Fruit fly (Drosophila melanogaster) whole organism, pupa: Measurements from ENCODE around the gene CG10301.

Experiments
- CG10348 ChIP-seq: fragments of 200-800 bp; sonication (Bioruptor generic); IDR thresholded peaks from 2 replicates; pipeline ENCODE4 v1.3.6; 2022; ENCODE audit warnings: missing biosample characterization, missing genetic modification characterization
- CG12605 ChIP-seq: fragments of 200-800 bp; sonication (Bioruptor generic); IDR thresholded peaks from 2 replicates; pipeline ENCODE4 v1.3.6; 2022; ENCODE audit warnings: missing biosample characterization, missing genetic modification characterization
- CG13204 ChIP-seq: fragments of 200-800 bp; sonication (Bioruptor generic); optimal IDR thresholded peaks from 2 replicates; lab custom pipeline; 2018; ENCODE audit warnings: missing biosample characterization, mild to moderate bottlenecking, missing genetic modification characterization, moderate library complexity
- CG14655 ChIP-seq: fragments of 200-800 bp; sonication (Bioruptor generic); optimal IDR thresholded peaks from 3 replicates; lab custom pipeline; 2017; ENCODE audit warnings: mild to moderate bottlenecking, missing biosample characterization, missing genetic modification reagents, missing genetic modification characterization
- CG15710 ChIP-seq: fragments of 200-800 bp; sonication (Bioruptor generic); optimal IDR thresholded peaks from 2 replicates; lab custom pipeline; 2018; ENCODE audit warnings: missing biosample characterization, mild to moderate bottlenecking, missing genetic modification characterization, moderate library complexity
- CG17806 ChIP-seq: fragments of 200-800 bp; sonication (Bioruptor generic); optimal IDR thresholded peaks from 2 replicates; lab custom pipeline; 2018; ENCODE audit warnings: missing biosample characterization, mild to moderate bottlenecking, missing genetic modification characterization, moderate library complexity
- CG32121 ChIP-seq: fragments of 200-800 bp; sonication (Bioruptor generic); IDR thresholded peaks from 2 replicates; pipeline ENCODE4 v1.3.6; 2022; ENCODE audit warnings: missing biosample characterization, missing genetic modification characterization
- CG34367 ChIP-seq: fragments of 200-800 bp; sonication (Bioruptor generic); optimal IDR thresholded peaks from 2 replicates; lab custom pipeline; 2018; ENCODE audit warnings: missing biosample characterization, mild to moderate bottlenecking, missing genetic modification characterization
- CG4496 ChIP-seq: fragments of 200-800 bp; sonication (Bioruptor generic); IDR thresholded peaks from 3 replicates; pipeline ENCODE4 v1.3.6; 2022; ENCODE audit warnings: missing biosample characterization, missing genetic modification characterization
- CG8159 ChIP-seq: fragments of 200-800 bp; sonication (Bioruptor generic); optimal IDR thresholded peaks from 3 replicates; lab custom pipeline; 2018; ENCODE audit warnings: missing biosample characterization, mild to moderate bottlenecking, missing genetic modification characterization, moderate library complexity
- CG8301 ChIP-seq: fragments of 200-800 bp; sonication (Bioruptor generic); optimal IDR thresholded peaks from 2 replicates; lab custom pipeline; 2018; ENCODE audit warnings: missing biosample characterization, mild to moderate bottlenecking, missing genetic modification characterization
- CG9948 ChIP-seq: fragments of 200-800 bp; sonication (Bioruptor generic); optimal IDR thresholded peaks from 2 replicates; lab custom pipeline; 2018; ENCODE audit warnings: missing biosample characterization, mild to moderate bottlenecking, missing genetic modification characterization, moderate library complexity
- D1 ChIP-seq: fragments of 200-800 bp; sonication (Bioruptor generic); optimal IDR thresholded peaks from 2 replicates; lab custom pipeline; 2018; ENCODE audit warnings: missing biosample characterization, mild to moderate bottlenecking, missing genetic modification characterization, moderate library complexity
- EcR ChIP-seq: fragments of 200-800 bp; sonication (Bioruptor generic); optimal IDR thresholded peaks from 3 replicates; lab custom pipeline; 2019; ENCODE audit warnings: missing biosample characterization, missing genetic modification characterization, mild to moderate bottlenecking, moderate library complexity, missing genetic modification reagents
- Ets98B ChIP-seq: fragments of 200-800 bp; sonication (Bioruptor generic); IDR thresholded peaks from 2 replicates; pipeline ENCODE4 v1.3.6; 2022; ENCODE audit warnings: missing biosample characterization, missing genetic modification characterization
- Pif1A ChIP-seq: fragments of 200-800 bp; sonication (Bioruptor generic); optimal IDR thresholded peaks from 3 replicates; lab custom pipeline; 2016; ENCODE audit warnings: missing biosample characterization, missing genetic modification characterization
- Pif1B ChIP-seq: fragments of 200-800 bp; sonication (Bioruptor generic); optimal IDR thresholded peaks from 3 replicates; lab custom pipeline; 2016; ENCODE audit warnings: missing biosample characterization, missing genetic modification characterization
- Snoo ChIP-seq: fragments of 200-800 bp; sonication (Bioruptor generic); optimal IDR thresholded peaks from 3 replicates; lab custom pipeline; 2017; ENCODE audit warnings: missing biosample characterization, mild to moderate bottlenecking, missing genetic modification characterization, inconsistent platforms
- fd96Ca ChIP-seq: fragments of 200-800 bp; sonication (Bioruptor generic); IDR thresholded peaks from 3 replicates; pipeline ENCODE4 v1.3.6; 2022; ENCODE audit warnings: missing biosample characterization, missing genetic modification characterization
- gl ChIP-seq: fragments of 200-800 bp; sonication (Bioruptor generic); optimal IDR thresholded peaks from 2 replicates; lab custom pipeline; 2018; ENCODE audit warnings: missing biosample characterization, mild to moderate bottlenecking, missing genetic modification characterization
- rn ChIP-seq: fragments of 200-800 bp; sonication (Bioruptor generic); IDR thresholded peaks from 2 replicates; pipeline ENCODE4 v1.3.6; 2022; ENCODE audit warnings: missing biosample characterization, missing genetic modification characterization

CG10301 gene

dm6 chr3R:23696145-23696544 lies 13.8 kb upstream of the CG10301 start, which contains the start of gene CG10252:
Gene CG10252, minus strand, starts transcription at chr3R:23696245.
- TF ChIP-seq CG13204 (GFP tag; lab: Kevin White, UChicago) (no peak), Pif1A (GFP tag; lab: Kevin White, UChicago) (no peak), CG9948 (tag; lab: Kevin White, UChicago) (no peak), gl (no peak), Snoo (no peak), Pif1B (GFP tag; lab: Kevin White, UChicago) (no peak), CG34367 (tag; lab: Kevin White, UChicago) (no peak), CG15710 (no peak), CG12605 (GFP tag; lab: Robert Waterston, UW) (no peak)

dm6 chr3R:23698835-23699234 lies 11.1 kb upstream of the CG10301 start, which contains the start of gene prt:
Gene prt, minus strand, starts transcription at chr3R:23699027.
- peak; percentile 70 for TF ChIP-seq CG12605 (GFP tag; lab: Robert Waterston, UW)
- no peak for TF ChIP-seq CG4496

DNA sequence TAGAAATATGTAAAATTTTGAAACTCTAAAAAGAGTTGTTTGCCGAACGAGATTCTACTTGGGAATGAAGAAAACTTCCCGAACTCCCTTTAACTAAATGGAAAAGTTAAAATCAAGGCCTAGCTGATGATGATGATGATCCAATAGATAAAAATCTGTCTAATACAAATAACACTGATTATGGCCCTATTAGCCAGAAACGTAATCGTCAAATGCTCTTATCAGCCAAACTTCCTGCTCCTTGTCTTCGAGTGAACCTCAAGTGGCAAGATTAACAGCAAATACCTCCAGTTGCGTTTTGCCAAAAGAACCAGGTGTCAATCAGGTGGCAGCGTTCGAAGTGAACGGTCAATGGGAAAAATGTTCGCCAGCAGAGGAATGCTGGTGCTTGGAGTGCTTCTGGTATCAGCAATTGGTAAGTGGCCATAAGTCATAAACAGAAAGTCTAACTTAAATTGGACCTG lies 9.6 kb upstream of the CG10301 start, which contains the start of the genes CG31468 and Gba1a:
Gene CG31468 (minus strand): TSS at position 51 of the 464 bp plus-strand sequence.
Gene Gba1a (plus strand): TSS at position 318 of the 464 bp plus-strand sequence.
- TF ChIP-seq CG8159 (tag; lab: Kevin White, UChicago) (no peak), CG17806 (tag; lab: Kevin White, UChicago) (no peak), CG4496 (no peak), Pif1B (GFP tag; lab: Kevin White, UChicago) (no peak), CG9948 (tag; lab: Kevin White, UChicago) (no peak), rn (GFP tag; lab: Robert Waterston, UW) (no peak), CG8301 (no peak), CG12605 (GFP tag; lab: Robert Waterston, UW) (no peak), CG15710 (no peak)

- TF ChIP-seq rn (GFP tag; lab: Robert Waterston, UW) (no peak), CG13204 (GFP tag; lab: Kevin White, UChicago) (no peak), CG9948 (tag; lab: Kevin White, UChicago) (no peak), CG14655 (GFP tag; lab: Kevin White, UChicago) (no peak), Snoo (no peak), CG8301 (no peak), Pif1A (GFP tag; lab: Kevin White, UChicago) (no peak), Ets98B (GFP tag; lab: Robert Waterston, UW) (no peak), CG12605 (GFP tag; lab: Robert Waterston, UW) (no peak), fd96Ca (GFP tag; lab: Robert Waterston, UW) (no peak), CG10348 (no peak), gl (no peak), CG8159 (tag; lab: Kevin White, UChicago) (no peak), CG4496 (no peak), CG34367 (tag; lab: Kevin White, UChicago) (no peak), CG17806 (tag; lab: Kevin White, UChicago) (no peak), EcR (GFP tag; lab: Kevin White, UChicago) (no peak)
- TF ChIP-seq, all 21 proteins: peak for 0
Measured at dm6 chr3R:23702461-23702860, 7.5 kb upstream of the CG10301 start, which contains the start of gene Qsox4. Gene Qsox4, plus strand, starts transcription at chr3R:23702761.

DNA sequence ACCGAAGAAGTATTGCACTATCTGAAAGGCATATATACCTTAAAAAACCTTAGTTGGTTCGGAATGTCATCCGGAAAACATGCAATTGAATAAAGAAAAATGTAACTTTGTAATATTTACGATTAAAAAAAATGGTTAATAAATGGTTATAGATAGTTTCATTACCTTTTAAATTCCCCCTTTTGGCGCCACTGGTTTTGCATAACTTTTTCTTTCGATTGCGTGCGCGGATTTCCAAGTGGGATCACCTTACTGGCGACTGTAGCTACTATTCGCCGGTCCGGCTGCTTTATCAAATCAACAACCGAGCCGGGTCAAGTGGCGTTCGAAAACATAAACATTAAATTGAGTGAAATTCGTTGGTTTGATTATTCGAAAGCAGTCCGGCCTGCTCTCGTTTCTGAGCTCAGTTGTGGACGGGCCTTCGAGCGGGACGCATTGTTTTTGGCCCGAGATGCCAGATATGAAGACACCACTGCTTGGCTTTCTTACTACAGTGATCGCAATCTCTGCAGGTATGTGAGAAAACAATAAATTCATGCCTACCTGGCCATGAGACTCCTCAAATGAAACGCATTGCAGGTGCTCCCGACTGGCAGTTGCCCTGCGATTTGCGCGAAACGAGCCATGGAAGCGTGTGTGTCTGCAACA lies 5.5 kb upstream of the CG10301 start, which contains the start of gene Gba1b:
Gene Gba1b (plus strand): TSS at position 422 of the 651 bp plus-strand sequence.
- TF ChIP-seq CG10348 (no peak), D1 (tag; lab: Kevin White, UChicago) (no peak), EcR (GFP tag; lab: Kevin White, UChicago) (no peak), fd96Ca (GFP tag; lab: Robert Waterston, UW) (no peak), CG15710 (no peak), CG9948 (tag; lab: Kevin White, UChicago) (no peak), Pif1B (GFP tag; lab: Kevin White, UChicago) (no peak), CG34367 (tag; lab: Kevin White, UChicago) (no peak), CG4496 (no peak), rn (GFP tag; lab: Robert Waterston, UW) (no peak), Snoo (no peak), CG14655 (GFP tag; lab: Kevin White, UChicago) (no peak), CG32121 (no peak), Pif1A (GFP tag; lab: Kevin White, UChicago) (no peak), CG12605 (GFP tag; lab: Robert Waterston, UW) (no peak), Ets98B (GFP tag; lab: Robert Waterston, UW) (no peak), CG17806 (tag; lab: Kevin White, UChicago) (no peak), CG8159 (tag; lab: Kevin White, UChicago) (no peak), gl (no peak)

DNA sequence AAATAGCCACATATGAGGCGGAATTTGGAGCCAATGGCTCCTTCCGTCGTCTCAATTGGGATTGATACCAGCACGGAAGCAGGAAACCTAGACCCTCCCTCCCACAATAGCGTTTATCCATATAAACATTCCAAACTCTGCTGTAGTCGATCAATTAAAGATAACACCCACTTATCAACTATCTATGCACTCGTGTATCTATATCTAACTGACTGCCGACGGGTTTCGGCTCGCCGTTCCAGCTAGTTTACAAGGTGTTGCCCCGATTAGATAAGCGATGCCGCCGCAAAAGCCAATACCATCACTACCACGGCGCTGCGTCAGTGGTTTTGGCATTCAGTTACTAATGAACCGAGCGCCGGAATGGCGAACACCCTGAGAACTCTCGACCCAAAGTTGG lies 1.2 kb downstream of the CG10301 start, which contains the start of gene CG10300:
Gene CG10300 (plus strand): TSS at position 333 of the 400 bp plus-strand sequence.
- no peak for TF ChIP-seq CG9948 (tag; lab: Kevin White, UChicago)
- no peak for TF ChIP-seq EcR (GFP tag; lab: Kevin White, UChicago)
- no peak for TF ChIP-seq fd96Ca (GFP tag; lab: Robert Waterston, UW)
- no peak for TF ChIP-seq CG12605 (GFP tag; lab: Robert Waterston, UW)
- TF ChIP-seq Pif1A (GFP tag; lab: Kevin White, UChicago): no peak
- TF ChIP-seq CG17806 (tag; lab: Kevin White, UChicago): no peak
- no peak for TF ChIP-seq CG8159 (tag; lab: Kevin White, UChicago)
- no peak for TF ChIP-seq CG34367 (tag; lab: Kevin White, UChicago)
- TF ChIP-seq Ets98B (GFP tag; lab: Robert Waterston, UW): no peak
- no peak for TF ChIP-seq CG14655 (GFP tag; lab: Kevin White, UChicago)
- TF ChIP-seq Snoo: no peak
- TF ChIP-seq rn (GFP tag; lab: Robert Waterston, UW): no peak
- no peak for TF ChIP-seq gl
- TF ChIP-seq CG8301: no peak
- TF ChIP-seq CG4496: no peak
- no peak for TF ChIP-seq CG32121
- TF ChIP-seq CG15710: no peak
- no peak for TF ChIP-seq D1 (tag; lab: Kevin White, UChicago)
- no peak for TF ChIP-seq CG13204 (GFP tag; lab: Kevin White, UChicago)
- TF ChIP-seq CG10348: no peak
